Worm (Caenorhabditis elegans): Measurements from ENCODE around the gene lys-5.

The lys-5 gene

DNA sequence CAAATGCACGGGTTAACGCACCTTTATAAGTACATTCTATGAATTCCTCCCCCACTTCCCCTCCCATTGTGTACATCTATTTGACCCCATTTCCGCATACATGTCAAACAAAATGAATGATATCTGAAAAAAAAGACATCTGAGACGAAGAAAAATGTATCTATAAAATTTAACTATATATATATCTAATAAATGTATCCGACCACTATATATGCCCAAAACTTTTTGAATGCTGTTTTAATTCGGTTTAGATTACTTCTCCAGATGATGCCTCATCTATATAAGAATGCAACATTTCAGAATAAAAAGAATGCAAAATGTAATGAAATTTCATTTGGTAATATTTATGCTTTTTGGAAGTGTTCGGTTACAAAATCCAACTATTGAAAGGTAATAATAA is 46.9 kb downstream of the lys-5 start, which contains the start of gene rib-1:
TSS of gene rib-1 (plus strand) at position 301 of the 400 bp plus-strand sequence.
- no peak for TF ChIP-seq drap-1 (GFP tag; optimal IDR thresholded peaks at IDR 0.05)
- no peak for TF ChIP-seq unc-62 (GFP tag; optimal IDR thresholded peaks at IDR 0.05)
- no peak for TF ChIP-seq nhr-28 (tag; optimal IDR thresholded peaks at IDR 0.05)
- TF ChIP-seq elt-3 (tag; optimal IDR thresholded peaks at IDR 0.05) = no peak
- no peak for TF ChIP-seq ceh-39 (tag; optimal IDR thresholded peaks at IDR 0.05)
- no peak for TF ChIP-seq flh-1 (GFP tag; optimal IDR thresholded peaks at IDR 0.05)
- no peak for TF ChIP-seq mab-5 (tag; optimal IDR thresholded peaks at IDR 0.05)
- TF ChIP-seq nhr-2 (tag; optimal IDR thresholded peaks at IDR 0.05) = no peak
- no peak for TF ChIP-seq hlh-1 (tag; optimal IDR thresholded peaks at IDR 0.05)
- TF ChIP-seq unc-120 (tag; optimal IDR thresholded peaks at IDR 0.05; ENCODE audit: poor library complexity, severe bottlenecking) = no peak
- TF ChIP-seq bed-3 (GFP tag; optimal IDR thresholded peaks at IDR 0.05) = no peak
- no peak for TF ChIP-seq M03D4.4 (tag; optimal IDR thresholded peaks at IDR 0.05)
- TF ChIP-seq blmp-1 (tag; optimal IDR thresholded peaks at IDR 0.05) = no peak
- no peak for TF ChIP-seq ham-2 (GFP tag; optimal IDR thresholded peaks at IDR 0.05)
- TF ChIP-seq mep-1 (tag; optimal IDR thresholded peaks at IDR 0.05) = no peak

DNA sequence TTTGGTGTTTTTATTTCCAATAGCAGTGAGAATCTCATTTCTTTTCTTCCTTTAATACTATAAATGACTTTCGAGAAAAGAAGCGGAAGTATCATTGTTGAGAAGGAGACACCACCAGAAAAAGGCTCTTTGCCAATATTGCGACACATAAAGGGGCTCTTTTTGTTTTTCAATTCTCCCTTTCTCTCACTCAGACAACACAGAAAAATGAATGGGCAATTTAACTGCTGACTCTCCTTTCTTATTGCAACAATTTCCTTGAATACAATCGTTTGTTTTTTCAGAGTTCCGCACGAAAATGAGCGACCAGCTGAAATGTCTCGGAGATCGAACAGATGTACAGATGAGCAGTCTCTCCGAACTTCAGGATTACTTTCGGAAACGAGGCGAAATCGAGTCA is 51.1 kb downstream of the lys-5 start:
- TF ChIP-seq unc-62 (GFP tag; optimal IDR thresholded peaks at IDR 0.05) = no peak
- TF ChIP-seq unc-120 (tag; optimal IDR thresholded peaks at IDR 0.05; ENCODE audit: poor library complexity, severe bottlenecking) = no peak
- TF ChIP-seq flh-1 (GFP tag; optimal IDR thresholded peaks at IDR 0.05) = no peak
- no peak for TF ChIP-seq lsy-2 (tag; optimal IDR thresholded peaks at IDR 0.05)
- TF ChIP-seq ceh-43 (GFP tag; optimal IDR thresholded peaks at IDR 0.05) = no peak
- no peak for TF ChIP-seq M03D4.4 (tag; optimal IDR thresholded peaks at IDR 0.05)
- no peak for TF ChIP-seq mep-1 (tag; optimal IDR thresholded peaks at IDR 0.05)
- no peak for TF ChIP-seq ztf-11 (tag; optimal IDR thresholded peaks at IDR 0.05)
- no peak for TF ChIP-seq blmp-1 (tag; optimal IDR thresholded peaks at IDR 0.05)
- no peak for TF ChIP-seq drap-1 (GFP tag; optimal IDR thresholded peaks at IDR 0.05)
